Fruit fly (Drosophila melanogaster): ENCODE data around the gene CG18789.

Gene CG18789

DNA sequence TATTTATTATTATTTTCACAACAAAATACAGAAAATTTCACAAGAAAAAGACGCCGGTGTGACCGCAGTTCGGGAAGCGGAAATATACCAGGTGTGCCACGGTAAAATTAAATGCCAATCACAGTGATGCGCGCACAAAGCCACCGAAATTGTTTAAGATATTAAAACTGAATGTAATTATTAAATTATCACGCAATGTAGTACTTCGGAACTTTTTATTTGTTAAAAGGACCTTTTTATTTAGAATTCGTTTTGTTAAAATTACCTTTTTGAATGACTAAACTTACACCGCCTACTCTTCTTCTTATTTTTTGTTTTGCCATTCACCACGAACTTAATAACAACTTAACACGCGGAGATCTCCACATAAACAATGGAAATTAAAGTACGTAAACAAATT, 7.3 kb downstream of the CG18789 start, which contains the start of the genes CG6686 and CG34163 (continued):
- TF ChIP-seq CG9797 (GFP tag; optimal IDR thresholded peaks at IDR 0.05) (peak; percentile 74), stc (GFP tag; IDR thresholded peaks at IDR 0.05) (0 out of 2 replicates have a peak, but pooled peaks have one; percentile 18), CG10366 (GFP tag; IDR thresholded peaks at IDR 0.05) (peak; percentile 39; the same call in 1 of the 2 replicates), pzg (GFP tag; optimal IDR thresholded peaks at IDR 0.05) (peak; percentile 63), CG10543 (GFP tag; optimal IDR thresholded peaks at IDR 0.05) (peak; percentile 1), PHDP (tag; optimal IDR thresholded peaks at IDR 0.05) (peak; percentile 6), CG12391 (tag; optimal IDR thresholded peaks at IDR 0.05) (peak; percentile 59), p53 (GFP tag; optimal IDR thresholded peaks at IDR 0.05) (no peak), ara (GFP tag; IDR thresholded peaks at IDR 0.05) (peak; percentile 34; the same call in 1 of the 2 replicates), NC2β (GFP tag; optimal IDR thresholded peaks at IDR 0.05) (peak; percentile 46), MBD-R2 (GFP tag; IDR thresholded peaks at IDR 0.05) (peak; percentile 89), CG2199 (GFP tag; IDR thresholded peaks at IDR 0.05) (0 out of 3 replicates have a peak, but pooled peaks have one; percentile 29), CHES-1-like (GFP tag; optimal IDR thresholded peaks at IDR 0.05) (peak; percentile 63), Bdp1 (GFP tag; optimal IDR thresholded peaks at IDR 0.05) (no peak), Camta (GFP tag; optimal IDR thresholded peaks at IDR 0.05) (peak; percentile 51), pho (GFP tag; optimal IDR thresholded peaks at IDR 0.05) (peak; percentile 53), unpg (GFP tag; optimal IDR thresholded peaks at IDR 0.05) (peak; percentile 52), zfh1 (GFP tag; IDR thresholded peaks at IDR 0.05) (peak; percentile 49; the same call in 1 of the 3 replicates), lilli (GFP tag; optimal IDR thresholded peaks at IDR 0.05) (peak; percentile 80), sob (GFP tag; IDR thresholded peaks at IDR 0.05) (peak; percentile 42; the same call in 1 of the 2 replicates), CG7357 (GFP tag; IDR thresholded peaks at IDR 0.05) (no peak), lola (GFP tag; optimal IDR thresholded peaks at IDR 0.05) (no peak), CG1647 (GFP tag; optimal IDR thresholded peaks at IDR 0.05) (peak; percentile 8), CG4854 (GFP tag; optimal IDR thresholded peaks at IDR 0.05) (peak; percentile 51), chif (GFP tag; optimal IDR thresholded peaks at IDR 0.05) (peak; percentile 31 to 37), repo (GFP tag; optimal IDR thresholded peaks at IDR 0.05) (no peak), CG18476 (GFP tag; optimal IDR thresholded peaks at IDR 0.05) (peak; percentile 35), Side (GFP tag; optimal IDR thresholded peaks at IDR 0.05) (no peak), sug (tag; optimal IDR thresholded peaks at IDR 0.05) (peak; percentile 54), lbe (GFP tag; optimal IDR thresholded peaks at IDR 0.05) (no peak), fu2 (GFP tag; optimal IDR thresholded peaks at IDR 0.05) (peak; percentile 30), her (GFP tag; optimal IDR thresholded peaks at IDR 0.05) (no peak), Ada2b (GFP tag; IDR thresholded peaks at IDR 0.05) (peak; percentile 26; the same call in 1 of the 2 replicates), Bteb2 (GFP tag; optimal IDR thresholded peaks at IDR 0.05) (peak; percentile 34), tx (GFP tag; optimal IDR thresholded peaks at IDR 0.05) (peak; percentile 31), ATbp (GFP tag; optimal IDR thresholded peaks at IDR 0.05) (no peak), CG7786 (GFP tag; optimal IDR thresholded peaks at IDR 0.05) (peak; percentile 55), CG8944 (GFP tag; optimal IDR thresholded peaks at IDR 0.05) (peak; percentile 5), CG10462 (GFP tag; optimal IDR thresholded peaks at IDR 0.05) (peak; percentile 37), jumu (GFP tag; optimal IDR thresholded peaks at IDR 0.05) (peak; percentile 53), Nf-YB (GFP tag; optimal IDR thresholded peaks at IDR 0.05) (peak; percentile 15), CG34422 (GFP tag; IDR thresholded peaks at IDR 0.05) (peak; percentile 62; the same call in 2 of the 3 replicates), Hr3 (GFP tag; optimal IDR thresholded peaks at IDR 0.05) (peak; percentile 55), sisA (GFP tag; IDR thresholded peaks at IDR 0.05) (peak; percentile 39; the same call in 1 of the 2 replicates), CG9727 (GFP tag; optimal IDR thresholded peaks at IDR 0.05) (peak; percentile 33), HLH3B (GFP tag; IDR thresholded peaks at IDR 0.05) (no peak), exex (tag; optimal IDR thresholded peaks at IDR 0.05) (peak; percentile 19), CG13624 (GFP tag; optimal IDR thresholded peaks at IDR 0.05) (peak; percentile 65), ems (GFP tag; optimal IDR thresholded peaks at IDR 0.05) (peak; percentile 47), CG13894 (tag; optimal IDR thresholded peaks at IDR 0.05) (peak; percentile 54), fd3F (GFP tag; optimal IDR thresholded peaks at IDR 0.05) (no peak)
